Worm (Caenorhabditis elegans): ENCODE measurements around the gene srh-31.

The srh-31 gene

DNA sequence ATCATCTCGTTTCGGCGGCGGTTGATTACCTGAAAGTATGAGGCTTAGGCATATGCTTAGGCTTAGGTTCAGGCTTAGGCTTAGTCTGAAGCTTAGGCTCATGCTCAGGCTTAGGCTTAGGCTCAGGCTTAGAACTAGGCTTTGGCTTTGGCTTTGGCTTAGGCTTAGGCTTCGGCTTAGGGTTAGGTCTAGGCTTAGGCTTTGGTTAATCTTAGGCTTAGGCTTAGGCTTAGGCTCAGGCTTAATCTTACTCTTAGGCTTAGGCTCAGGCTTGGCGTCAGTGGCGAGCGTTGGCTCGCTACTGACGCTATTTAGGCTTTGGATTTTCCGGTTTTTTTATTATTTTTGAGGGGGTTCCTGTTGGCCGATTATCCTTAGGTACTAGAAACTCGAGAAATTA lies 36.7 kb downstream of the srh-31 start:
- no peak for TF ChIP-seq nhr-76 (tag; optimal IDR thresholded peaks at IDR 0.05)
- TF ChIP-seq ceh-83 (GFP tag; optimal IDR thresholded peaks at IDR 0.05): peak; percentile 53

DNA sequence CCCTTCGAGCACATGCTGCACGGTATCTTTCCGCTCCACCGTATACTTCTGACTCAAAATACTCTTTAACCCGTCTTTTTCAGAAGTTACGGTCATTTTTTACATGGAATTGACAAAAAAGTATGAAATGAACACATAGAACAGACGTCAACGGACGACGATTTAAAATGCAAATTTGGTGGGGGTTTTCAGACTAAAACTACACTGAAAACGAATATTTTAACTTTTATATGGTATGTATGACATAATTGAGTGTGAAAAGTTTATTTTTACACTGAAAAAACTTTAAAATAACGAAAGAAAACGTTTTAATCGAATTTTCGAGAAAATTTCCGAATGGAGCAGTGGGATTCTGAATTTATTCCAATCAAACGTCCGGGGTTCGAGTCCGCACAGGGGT lies 39.8 kb downstream of the srh-31 start, which contains the start of gene twk-36:
TSS of gene twk-36 (minus strand) at position 101 of the 400 bp plus-strand sequence.
- TF ChIP-seq ceh-83 (GFP tag; optimal IDR thresholded peaks at IDR 0.05) (no peak), lin-13 (tag; optimal IDR thresholded peaks at IDR 0.05) (no peak), ceh-39 (tag; optimal IDR thresholded peaks at IDR 0.05) (no peak), nhr-2 (tag; optimal IDR thresholded peaks at IDR 0.05) (no peak), elt-3 (tag; optimal IDR thresholded peaks at IDR 0.05) (no peak), ceh-43 (GFP tag; optimal IDR thresholded peaks at IDR 0.05) (no peak), drap-1 (GFP tag; optimal IDR thresholded peaks at IDR 0.05) (no peak), pha-4 (tag; optimal IDR thresholded peaks at IDR 0.05) (no peak), sptf-1 (tag; optimal IDR thresholded peaks at IDR 0.05) (no peak), elt-1 (tag; optimal IDR thresholded peaks at IDR 0.05; ENCODE audit: borderline replicate concordance, insufficient read depth) (no peak), mab-5 (tag; optimal IDR thresholded peaks at IDR 0.05) (no peak), bed-3 (GFP tag; optimal IDR thresholded peaks at IDR 0.05) (no peak), nhr-28 (tag; optimal IDR thresholded peaks at IDR 0.05) (no peak)

DNA sequence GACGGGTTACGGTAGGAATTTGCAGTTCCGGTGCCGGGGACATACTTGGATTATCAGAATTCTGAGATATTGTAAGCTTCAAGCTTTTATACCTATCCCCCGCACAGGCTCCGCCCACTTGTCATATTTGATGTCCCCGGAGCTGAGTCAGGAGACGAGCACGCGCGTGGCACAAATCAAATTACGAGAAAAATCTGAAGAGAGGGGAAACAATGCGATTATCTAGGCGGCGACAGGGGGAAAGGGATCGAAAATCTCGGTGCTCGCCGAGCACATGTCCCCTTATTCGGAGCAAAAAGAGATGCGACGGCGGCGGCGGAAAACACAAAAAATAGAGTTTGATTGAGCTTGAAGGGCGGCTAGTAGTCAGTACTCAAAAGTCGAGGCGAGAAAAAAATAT lies 42.1 kb downstream of the srh-31 start, which contains the start of gene R12G8.1:
TSS of gene R12G8.1 (minus strand) at position 63 of the 400 bp plus-strand sequence.
- no peak for TF ChIP-seq zip-8 (tag; optimal IDR thresholded peaks at IDR 0.05)
- no peak for TF ChIP-seq lin-32 (GFP tag; optimal IDR thresholded peaks at IDR 0.05)
- TF ChIP-seq lsy-2 (tag; optimal IDR thresholded peaks at IDR 0.05): no peak
- peak; percentile 82 for TF ChIP-seq ces-1 (GFP tag; optimal IDR thresholded peaks at IDR 0.05)
- peak; percentile 44 for TF ChIP-seq drap-1 (GFP tag; optimal IDR thresholded peaks at IDR 0.05)

DNA sequence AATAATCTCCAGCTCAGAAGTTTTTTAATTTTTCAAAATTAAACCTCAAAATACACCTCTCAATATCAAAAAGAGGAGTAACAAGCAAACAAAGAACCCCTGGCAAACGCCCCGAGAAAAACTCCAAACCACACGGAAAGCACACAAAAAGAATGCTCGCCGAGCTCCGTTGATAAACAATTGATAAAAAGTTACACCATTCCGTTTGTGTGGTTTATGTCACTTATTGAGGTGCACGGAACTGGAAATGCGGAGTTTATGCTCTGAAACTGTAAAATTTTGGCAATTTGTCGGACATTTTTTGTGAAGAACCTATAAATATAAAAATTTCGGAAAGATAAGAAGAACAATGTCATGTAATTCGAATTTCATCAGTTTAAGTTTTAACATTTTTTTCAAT lies 45.2 kb downstream of the srh-31 start:
- TF ChIP-seq cnd-1 (tag; optimal IDR thresholded peaks at IDR 0.05) (no peak), flh-1 (GFP tag; optimal IDR thresholded peaks at IDR 0.05) (no peak), mab-5 (tag; optimal IDR thresholded peaks at IDR 0.05) (no peak), nhr-237 (tag; optimal IDR thresholded peaks at IDR 0.05) (no peak), nhr-76 (tag; optimal IDR thresholded peaks at IDR 0.05) (no peak), unc-39 (tag; optimal IDR thresholded peaks at IDR 0.05) (no peak), sem-2 (GFP tag; optimal IDR thresholded peaks at IDR 0.05) (no peak), pha-4 (tag; optimal IDR thresholded peaks at IDR 0.05) (no peak), bed-3 (GFP tag; optimal IDR thresholded peaks at IDR 0.05) (no peak), lin-13 (tag; optimal IDR thresholded peaks at IDR 0.05) (no peak), blmp-1 (tag; optimal IDR thresholded peaks at IDR 0.05) (no peak), ceh-83 (GFP tag; optimal IDR thresholded peaks at IDR 0.05) (no peak), nhr-12 (tag; optimal IDR thresholded peaks at IDR 0.05) (no peak)

DNA sequence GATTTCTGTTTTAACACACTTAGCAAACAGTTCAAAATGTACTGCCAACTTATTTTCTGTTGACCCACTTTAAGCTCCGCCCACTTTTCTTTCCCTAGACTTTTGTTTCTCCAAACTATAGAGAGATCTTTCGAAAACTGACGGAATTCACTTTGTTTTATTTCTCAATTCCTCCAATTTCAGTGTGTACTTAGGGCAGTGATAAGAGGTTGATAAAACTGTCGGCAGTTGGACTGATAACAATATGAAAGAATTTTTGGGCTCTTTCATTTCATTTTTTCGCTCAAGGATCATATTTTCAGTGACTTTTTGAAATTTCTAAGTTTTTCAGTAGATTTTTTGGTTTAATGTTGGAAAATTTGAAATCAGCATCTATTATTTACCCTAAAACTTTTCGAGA lies 47.9 kb downstream of the srh-31 start:
- no peak for TF ChIP-seq bed-3 (GFP tag; optimal IDR thresholded peaks at IDR 0.05)

DNA sequence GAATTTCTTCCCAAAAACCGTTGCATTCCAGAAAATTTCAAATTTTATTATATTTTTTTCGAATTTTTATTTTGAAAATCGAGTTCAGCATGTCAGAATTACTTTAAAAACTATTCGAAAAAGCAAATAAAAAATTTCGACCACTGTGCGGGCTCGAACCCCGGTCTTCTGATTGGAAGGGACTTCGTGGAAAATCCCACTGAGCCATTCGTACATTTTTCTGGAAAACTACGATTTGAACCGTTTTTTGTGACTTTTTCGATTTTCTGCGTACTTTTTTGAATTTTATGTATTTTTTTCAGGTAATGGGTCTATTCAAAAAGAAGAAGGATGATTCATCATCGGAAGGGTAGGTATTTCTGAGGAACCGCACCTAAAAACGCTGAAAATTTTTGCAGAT lies 48.5 kb downstream of the srh-31 start, which contains the start of gene pgp-9:
TSS of gene pgp-9 (plus strand) at position 301 of the 400 bp plus-strand sequence.
- no peak for TF ChIP-seq nhr-76 (tag; optimal IDR thresholded peaks at IDR 0.05)
- TF ChIP-seq M03D4.4 (tag; optimal IDR thresholded peaks at IDR 0.05): no peak
- TF ChIP-seq nhr-28 (tag; optimal IDR thresholded peaks at IDR 0.05): no peak
- no peak for TF ChIP-seq ceh-39 (tag; optimal IDR thresholded peaks at IDR 0.05)
- TF ChIP-seq unc-39 (tag; optimal IDR thresholded peaks at IDR 0.05): no peak
- no peak for TF ChIP-seq bed-3 (GFP tag; optimal IDR thresholded peaks at IDR 0.05)
- TF ChIP-seq lin-32 (GFP tag; optimal IDR thresholded peaks at IDR 0.05): no peak
